Worm (Caenorhabditis elegans) whole organism, mixed stage, embryonic: ENCODE data around the gene tre-3.

ENCODE experiments used
- blmp-1 ChIP-seq: fragments of 150-350 bp; optimal IDR thresholded peaks from 2 replicates; lab custom pipeline; 2014; ENCODE audit warnings: missing biosample characterization, missing genetic modification characterization
- flh-1 ChIP-seq: fragments of 200-800 bp; sonication (Bioruptor generic); optimal IDR thresholded peaks from 2 replicates; lab custom pipeline; 2018; ENCODE audit warnings: mild to moderate bottlenecking, missing genetic modification characterization, moderate library complexity, missing compliant biosample characterization
- lsy-2 ChIP-seq: fragments of 150-350 bp; optimal IDR thresholded peaks from 2 replicates; lab custom pipeline; 2014; ENCODE audit warnings: missing biosample characterization, missing genetic modification characterization
- pha-4 ChIP-seq: fragments of 150-350 bp; optimal IDR thresholded peaks from 2 replicates; lab custom pipeline; 2018; ENCODE audit warnings: missing biosample characterization, missing genetic modification reagents, missing genetic modification characterization
- snpc-4 ChIP-seq: fragments of 150-350 bp; optimal IDR thresholded peaks from 2 replicates; lab custom pipeline; 2014; ENCODE audit warnings: missing biosample characterization, missing genetic modification characterization
- unc-120 ChIP-seq: sonication (generic microtip); optimal IDR thresholded peaks from 2 replicates; lab custom pipeline; 2017; ENCODE audit warnings: missing genetic modification characterization, missing compliant biosample characterization; ENCODE audit not compliant: poor library complexity, severe bottlenecking
- unc-62 ChIP-seq: fragments of 150-350 bp; optimal IDR thresholded peaks from 2 replicates; lab custom pipeline; 2014; ENCODE audit warnings: missing biosample characterization, missing genetic modification reagents, missing genetic modification characterization
- ztf-11 ChIP-seq: fragments of 150-350 bp; optimal IDR thresholded peaks from 2 replicates; lab custom pipeline; 2014; ENCODE audit warnings: missing biosample characterization, missing genetic modification characterization

DNA sequence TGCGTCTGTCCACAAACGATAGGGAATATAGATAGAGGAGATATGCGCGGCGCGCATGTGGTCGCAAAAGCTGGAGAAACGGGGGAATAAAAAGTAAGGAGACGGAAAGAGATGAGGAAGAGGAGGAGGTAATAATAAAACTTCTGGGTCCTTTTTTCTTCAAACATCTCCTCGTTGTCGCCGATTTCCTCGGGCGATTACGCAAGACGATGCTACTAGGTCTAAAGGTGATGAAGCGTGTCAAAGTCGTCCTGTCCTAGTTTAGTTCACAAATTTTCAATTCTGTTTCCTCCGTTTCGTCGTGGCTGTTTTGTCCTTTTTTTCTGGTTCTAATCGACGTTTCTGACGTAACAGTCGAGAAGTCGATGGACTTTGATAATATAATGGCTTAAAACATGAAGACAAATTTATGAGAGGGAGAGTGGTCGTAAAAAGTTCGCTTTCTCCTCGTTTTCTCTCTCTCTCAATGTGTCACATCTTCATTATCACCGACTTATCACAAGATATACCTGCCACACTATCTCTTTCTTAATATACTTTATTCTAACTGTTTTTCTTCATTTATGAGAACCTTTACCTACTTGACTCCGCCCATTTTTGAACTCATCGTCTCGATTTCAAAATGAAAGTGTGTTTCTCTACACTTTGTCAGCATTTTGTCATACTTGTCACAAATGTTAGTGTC is 35.0 kb downstream of the tre-3 start:
- TF ChIP-seq lsy-2 (no peak), pha-4 (tag; lab: Kevin White, UChicago) (no peak), blmp-1 (tag; lab: Kevin White, UChicago) (peak; percentile 25), unc-120 (tag; lab: Kevin White, UChicago) (no peak), snpc-4 (tag; lab: Kevin White, UChicago) (no peak), flh-1 (GFP tag; lab: Kevin White, UChicago) (no peak), ztf-11 (tag; lab: Kevin White, UChicago) (no peak), unc-62 (peak; percentile 46)
